Worm (Caenorhabditis elegans) whole organism, mixed stage, embryonic: Measurements from ENCODE around the gene clec-123.

ENCODE experiments used
- hlh-1 ChIP-seq: fragments of 150-350 bp; optimal IDR thresholded peaks from 2 replicates; lab custom pipeline; 2014; ENCODE audit warnings: missing biosample characterization, missing genetic modification reagents, missing genetic modification characterization
- lin-13 ChIP-seq: fragments of 150-350 bp; optimal IDR thresholded peaks from 2 replicates; lab custom pipeline; 2014; ENCODE audit warnings: missing biosample characterization, missing genetic modification characterization
- nhr-28 ChIP-seq: fragments of 150-350 bp; optimal IDR thresholded peaks from 2 replicates; lab custom pipeline; 2014; ENCODE audit warnings: missing biosample characterization, missing genetic modification characterization

DNA sequence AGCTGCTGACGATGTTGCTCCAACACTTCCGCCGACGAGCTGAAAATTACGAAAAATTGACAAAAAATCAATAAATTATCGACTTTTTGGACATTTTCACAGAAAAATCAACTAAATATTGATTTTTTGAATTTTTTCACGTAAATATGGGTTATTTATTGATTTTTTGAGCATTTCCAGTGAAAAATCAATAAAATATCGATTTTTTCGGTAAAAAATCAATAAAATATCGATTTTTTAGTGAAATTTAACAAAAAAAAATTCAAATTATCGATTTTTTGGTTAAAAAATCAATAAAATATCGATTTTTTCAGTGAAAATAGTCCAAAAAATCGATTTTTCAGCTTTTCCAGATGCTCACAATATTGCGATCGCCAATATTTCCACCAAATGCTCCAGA lies 43.9 kb upstream of the clec-123 start:
- TF ChIP-seq nhr-28 (no peak), hlh-1 (tag; lab: Kevin White, UChicago) (no peak), lin-13 (no peak)
